Fruit fly (Drosophila melanogaster) whole organism, embryonic: ENCODE results near the gene mei-P22.

ENCODE experiments used
- Bgb ChIP-seq: fragments of 200-800 bp; sonication (Bioruptor generic); IDR thresholded peaks from 2 replicates; pipeline ENCODE4 v1.3.6; 2022; ENCODE audit warnings: missing biosample characterization, missing genetic modification characterization; ENCODE audit not compliant: partially characterized antibody
- CG1024 ChIP-seq: fragments of 200-800 bp; sonication (Bioruptor generic); IDR thresholded peaks from 2 replicates; pipeline ENCODE4 v1.3.6; 2022; ENCODE audit warnings: missing biosample characterization, missing genetic modification characterization
- CG13123 ChIP-seq: fragments of 200-800 bp; sonication (Bioruptor generic); optimal IDR thresholded peaks from 2 replicates; lab custom pipeline; 2016; ENCODE audit warnings: missing biosample characterization, missing genetic modification characterization
- CG17612 ChIP-seq: fragments of 200-800 bp; sonication (Bioruptor generic); IDR thresholded peaks from 2 replicates; pipeline ENCODE4 v1.3.6; 2022; ENCODE audit warnings: missing biosample characterization, missing genetic modification characterization
- CG1792 ChIP-seq: fragments of 200-800 bp; sonication (Bioruptor generic); optimal IDR thresholded peaks from 2 replicates; lab custom pipeline; 2016; ENCODE audit warnings: missing biosample characterization, missing genetic modification characterization
- CG6272 ChIP-seq: fragments of 200-800 bp; sonication (Bioruptor generic); IDR thresholded peaks from 2 replicates; pipeline ENCODE4 v1.3.6; 2022; ENCODE audit warnings: missing biosample characterization, missing genetic modification characterization
- Med ChIP-seq: fragments of 200-800 bp; sonication (Bioruptor generic); peaks from one replicate; lab custom pipeline; 2016; ENCODE audit warnings: missing biosample characterization, missing genetic modification characterization, mild to moderate bottlenecking, inconsistent platforms, moderate library complexity
- ap ChIP-seq: fragments of 200-800 bp; sonication (Bioruptor generic); IDR thresholded peaks from 2 replicates; pipeline ENCODE4 v1.3.6; 2022; ENCODE audit warnings: missing biosample characterization, missing genetic modification characterization
- ewg ChIP-seq: fragments of 200-800 bp; sonication (Bioruptor generic); optimal IDR thresholded peaks from 3 replicates; lab custom pipeline; 2017; ENCODE audit warnings: mild to moderate bottlenecking, missing biosample characterization, missing genetic modification reagents, missing genetic modification characterization
- seq ChIP-seq: fragments of 200-800 bp; sonication (Bioruptor generic); IDR thresholded peaks from 2 replicates; pipeline ENCODE4 v1.3.6; 2022; ENCODE audit warnings: missing biosample characterization, missing genetic modification characterization

- TF ChIP-seq CG1792 (GFP tag; lab: Kevin White, UChicago), result no peak
- no peak for TF ChIP-seq ewg (GFP tag; lab: Kevin White, UChicago)
- no peak for TF ChIP-seq CG13123 (GFP tag; lab: Kevin White, UChicago)
- no peak for TF ChIP-seq CG1024
- TF ChIP-seq ap (GFP tag; lab: Robert Waterston, UW), result no peak
- TF ChIP-seq CG6272 (GFP tag; lab: Robert Waterston, UW), result no peak
- TF ChIP-seq Bgb (GFP tag; lab: Robert Waterston, UW), result no peak
- no peak for TF ChIP-seq seq (GFP tag; lab: Robert Waterston, UW)
- TF ChIP-seq CG17612 (GFP tag; lab: Robert Waterston, UW), result no peak
- TF ChIP-seq Med (GFP tag; lab: Kevin White, UChicago), result no peak
These were observed 10.0 kb upstream of the mei-P22 start, which contains the start of gene CG14826 for dm6 chr3L:7234212-7234611.
